Worm (Caenorhabditis elegans): ENCODE data around the gene zip-9.

The zip-9 gene

DNA sequence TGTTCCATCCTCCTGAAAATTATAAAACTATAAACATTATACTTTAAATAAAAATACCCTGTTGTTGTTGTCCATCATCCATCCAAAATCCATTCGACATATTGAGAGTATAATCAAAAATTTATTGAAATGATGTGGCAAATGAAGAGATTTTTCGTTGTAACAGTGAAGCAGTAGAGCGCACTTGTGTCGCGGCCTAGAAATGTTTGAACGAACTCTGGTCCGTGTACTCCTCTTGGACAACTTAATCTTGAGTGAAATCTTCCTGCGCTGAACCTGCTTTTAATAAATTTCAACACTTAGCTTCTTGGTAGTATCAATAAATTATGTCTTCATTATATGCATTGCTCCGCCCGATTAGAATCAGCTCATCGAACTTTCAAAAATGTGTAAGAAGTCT lies 47.7 kb upstream of the zip-9 start, which contains the start of the genes F32D8.14 and F32D8.5 (continued):
- no peak for TF ChIP-seq F57A8.1 (GFP tag; optimal IDR thresholded peaks at IDR 0.05)
- no peak for TF ChIP-seq F39B2.1 (GFP tag; IDR thresholded peaks at IDR 0.05)
- no peak for TF ChIP-seq cebp-2 (GFP tag; IDR thresholded peaks at IDR 0.05)
- no peak for TF ChIP-seq ets-4 (GFP tag; optimal IDR thresholded peaks at IDR 0.05)
- TF ChIP-seq somi-1 (GFP tag; optimal IDR thresholded peaks at IDR 0.05) = no peak
- TF ChIP-seq attf-3 (GFP tag; conservative IDR thresholded peaks at IDR 0.05) = no peak
- TF ChIP-seq Y53G8AR.9 (GFP tag; conservative IDR thresholded peaks at IDR 0.05) = no peak
- no peak for TF ChIP-seq B0336.3 (GFP tag; IDR thresholded peaks at IDR 0.05)
- TF ChIP-seq hlh-26 (GFP tag; conservative IDR thresholded peaks at IDR 0.05) = no peak
- TF ChIP-seq bed-1 (GFP tag; IDR thresholded peaks at IDR 0.05) = no peak
- no peak for TF ChIP-seq C17E4.6 (GFP tag; IDR thresholded peaks at IDR 0.05)
- TF ChIP-seq madf-3 (GFP tag; IDR thresholded peaks at IDR 0.05) = 0 out of 2 replicates have a peak, but pooled peaks have one; percentile 38
- TF ChIP-seq unc-62 (GFP tag; optimal IDR thresholded peaks at IDR 0.05) = no peak
- TF ChIP-seq ztf-26 (tag; optimal IDR thresholded peaks at IDR 0.05) = no peak
- peak in 1 of 3 experiments; percentile 76 for TF ChIP-seq lin-35 (GFP tag; optimal IDR thresholded peaks at IDR 0.05)
- TF ChIP-seq hsf-1 (GFP tag; IDR thresholded peaks at IDR 0.05) = no peak
- TF ChIP-seq pha-4 (tag; optimal IDR thresholded peaks at IDR 0.05) = no peak
- peak; percentile 81 for TF ChIP-seq dox-1 (GFP tag; IDR thresholded peaks at IDR 0.05)
- no peak for TF ChIP-seq snpc-1.1 (tag; optimal IDR thresholded peaks at IDR 0.05; ENCODE audit: insufficient read depth)
- no peak for TF ChIP-seq snpc-4 (GFP tag; optimal IDR thresholded peaks at IDR 0.05)
- peak in 2 of 4 experiments; percentile 55 to 68 for TF ChIP-seq snpc-4 (tag; optimal IDR thresholded peaks at IDR 0.05)
- TF ChIP-seq rcor-1 (GFP tag; IDR thresholded peaks at IDR 0.05) = 0 out of 2 replicates have a peak, but pooled peaks have one; percentile 49
- no peak for TF ChIP-seq rec-8 (tag; optimal IDR thresholded peaks at IDR 0.05)
- TF ChIP-seq K11D2.4 (GFP tag; IDR thresholded peaks at IDR 0.05) = 0 out of 2 replicates have a peak, but pooled peaks have one; percentile 45
- no peak for TF ChIP-seq athp-1 (tag; optimal IDR thresholded peaks at IDR 0.05)
- no peak for TF ChIP-seq gei-17 (GFP tag; optimal IDR thresholded peaks at IDR 0.05)
- TF ChIP-seq B0035.1 (tag; optimal IDR thresholded peaks at IDR 0.05) = no peak
- TF ChIP-seq K12H6.12 (tag; optimal IDR thresholded peaks at IDR 0.05) = peak; percentile 41
- peak; percentile 13 for TF ChIP-seq repo-1 (tag; optimal IDR thresholded peaks at IDR 0.05)
- TF ChIP-seq ekl-4 (GFP tag; IDR thresholded peaks at IDR 0.05) = no peak
- no peak for TF ChIP-seq madf-8 (GFP tag; conservative IDR thresholded peaks at IDR 0.05)
- TF ChIP-seq ztf-18 (tag; optimal IDR thresholded peaks at IDR 0.05) = peak; percentile 51
- TF ChIP-seq tbx-9 (tag; optimal IDR thresholded peaks at IDR 0.05; ENCODE audit: borderline replicate concordance) = no peak
- TF ChIP-seq tbp1 (GFP tag; optimal IDR thresholded peaks at IDR 0.05) = peak; percentile 43
- no peak for TF ChIP-seq F23B12.7 (tag; optimal IDR thresholded peaks at IDR 0.05; ENCODE audit: insufficient read depth)
- no peak for TF ChIP-seq lsy-27 (tag; optimal IDR thresholded peaks at IDR 0.05; ENCODE audit: borderline replicate concordance, insufficient read depth)
- TF ChIP-seq chd-7 (tag; optimal IDR thresholded peaks at IDR 0.05) = no peak
- TF ChIP-seq F33H1.4 (GFP tag; IDR thresholded peaks at IDR 0.05) = peak; percentile 28; the same call in 1 of the 2 replicates
- TF ChIP-seq lir-1 (GFP tag; conservative IDR thresholded peaks at IDR 0.05) = no peak
- TF ChIP-seq madf-6 (GFP tag; IDR thresholded peaks at IDR 0.05) = peak; percentile 53; the same call in 1 of the 2 replicates
- peak; percentile 69 for TF ChIP-seq D2030.7 (GFP tag; IDR thresholded peaks at IDR 0.05)
- no peak for TF ChIP-seq him-1 (tag; optimal IDR thresholded peaks at IDR 0.05)
- peak; percentile 83; the same call in 1 of the 2 replicates for TF ChIP-seq ztf-28 (GFP tag; IDR thresholded peaks at IDR 0.05)
- TF ChIP-seq lin-40 (tag; optimal IDR thresholded peaks at IDR 0.05) = peak; percentile 53
- TF ChIP-seq ceh-91 (GFP tag; IDR thresholded peaks at IDR 0.05) = no peak
- TF ChIP-seq pbrm-1 (GFP tag; IDR thresholded peaks at IDR 0.05) = peak; percentile 62
- no peak for TF ChIP-seq bed-2 (GFP tag; IDR thresholded peaks at IDR 0.05)
- no peak for TF ChIP-seq lag-1 (GFP tag; IDR thresholded peaks at IDR 0.05)

Data from whole organism, young adult.